Fruit fly (Drosophila melanogaster) whole organism, adult: ENCODE measurements around the gene Lcp65Ag1.

Source experiments
- CG11617 ChIP-seq: fragments of 200-800 bp; sonication (Bioruptor generic); optimal IDR thresholded peaks from 2 replicates; lab custom pipeline; 2017; ENCODE audit warnings: mild to moderate bottlenecking, missing biosample characterization, missing genetic modification reagents, missing genetic modification characterization
- CG12768 ChIP-seq: fragments of 200-800 bp; sonication (Bioruptor generic); optimal IDR thresholded peaks from 2 replicates; lab custom pipeline; 2017; ENCODE audit warnings: missing biosample characterization, missing genetic modification characterization, mild to moderate bottlenecking, moderate library complexity, missing genetic modification reagents
- CG14711 ChIP-seq: fragments of 200-800 bp; sonication (Bioruptor generic); optimal IDR thresholded peaks from 2 replicates; lab custom pipeline; 2018; ENCODE audit warnings: missing biosample characterization, mild to moderate bottlenecking, missing genetic modification characterization, moderate library complexity
- CG1620 ChIP-seq: fragments of 200-800 bp; sonication (Bioruptor generic); optimal IDR thresholded peaks from 2 replicates; lab custom pipeline; 2016; ENCODE audit warnings: missing biosample characterization, missing genetic modification characterization
- CG33017 ChIP-seq: fragments of 200-800 bp; sonication (Bioruptor generic); optimal IDR thresholded peaks from 2 replicates; lab custom pipeline; 2018; ENCODE audit warnings: missing biosample characterization, mild to moderate bottlenecking, missing genetic modification characterization, moderate library complexity
- CG5204 ChIP-seq: fragments of 200-800 bp; sonication (Bioruptor generic); optimal IDR thresholded peaks from 2 replicates; lab custom pipeline; 2016; ENCODE audit warnings: missing biosample characterization, missing genetic modification characterization
- CG7045 ChIP-seq: fragments of 200-800 bp; sonication (Bioruptor generic); optimal IDR thresholded peaks from 2 replicates; lab custom pipeline; 2017; ENCODE audit warnings: missing biosample characterization, mild to moderate bottlenecking, missing genetic modification characterization
- CG7101 ChIP-seq: fragments of 200-800 bp; sonication (Bioruptor generic); optimal IDR thresholded peaks from 2 replicates; lab custom pipeline; 2018; ENCODE audit warnings: missing biosample characterization, mild to moderate bottlenecking, missing genetic modification characterization, moderate library complexity
- Clk ChIP-seq: fragments of 200-800 bp; sonication (Bioruptor generic); optimal IDR thresholded peaks from 2 replicates; lab custom pipeline; 2017; ENCODE audit warnings: missing biosample characterization, missing genetic modification characterization
- Crg-1 ChIP-seq: fragments of 200-800 bp; sonication (Bioruptor generic); optimal IDR thresholded peaks from 2 replicates; lab custom pipeline; 2016; ENCODE audit warnings: missing biosample characterization, missing genetic modification characterization
- Hr96 ChIP-seq: fragments of 200-800 bp; sonication (Bioruptor generic); optimal IDR thresholded peaks from 2 replicates; lab custom pipeline; 2016; ENCODE audit warnings: missing biosample characterization, missing genetic modification characterization
- Mnt ChIP-seq: fragments of 200-800 bp; sonication (Bioruptor generic); optimal IDR thresholded peaks from 2 replicates; lab custom pipeline; 2016; ENCODE audit warnings: missing biosample characterization, mild to moderate bottlenecking, missing genetic modification characterization
- bab1 ChIP-seq: fragments of 200-800 bp; sonication (Bioruptor generic); optimal IDR thresholded peaks from 3 replicates; lab custom pipeline; 2019; ENCODE audit warnings: missing biosample characterization, mild to moderate bottlenecking, missing genetic modification characterization, moderate library complexity
- cic ChIP-seq: fragments of 200-800 bp; sonication (Bioruptor generic); optimal IDR thresholded peaks from 2 replicates; lab custom pipeline; 2017; ENCODE audit warnings: missing biosample characterization, mild to moderate bottlenecking, missing genetic modification characterization, moderate library complexity
- cnc ChIP-seq, 2 experiments: fragments of >200 bp; optimal IDR thresholded peaks; 2 replicates each; lab custom pipeline; 2017
- kay ChIP-seq: fragments of 200-800 bp; sonication (Bioruptor generic); peaks from one replicate; lab custom pipeline; 2016; ENCODE audit warnings: missing biosample characterization, missing genetic modification characterization, borderline replicate concordance
- ovo ChIP-seq: fragments of 200-800 bp; sonication (Bioruptor generic); optimal IDR thresholded peaks from 2 replicates; lab custom pipeline; 2016; ENCODE audit warnings: missing biosample characterization, missing genetic modification characterization
- pad ChIP-seq: fragments of 200-800 bp; sonication (Bioruptor generic); optimal IDR thresholded peaks from 3 replicates; lab custom pipeline; 2017; ENCODE audit warnings: missing biosample characterization, missing genetic modification characterization, mild to moderate bottlenecking, moderate library complexity, missing genetic modification reagents
- tj ChIP-seq: fragments of 200-800 bp; sonication (Bioruptor generic); optimal IDR thresholded peaks from 3 replicates; lab custom pipeline; 2017; ENCODE audit warnings: missing biosample characterization, mild to moderate bottlenecking, missing genetic modification characterization, moderate library complexity
- toe ChIP-seq: fragments of 200-800 bp; sonication (Bioruptor generic); optimal IDR thresholded peaks from 2 replicates; lab custom pipeline; 2016; ENCODE audit warnings: missing biosample characterization, missing genetic modification characterization

Lcp65Ag1 gene

dm6 chr3L:6142313-6142712, 7.2 kb upstream of the Lcp65Ag1 start, which contains the start of gene Cpr65Aw:
Gene Cpr65Aw (minus strand): TSS chr3L:6142413.
- no peak for TF ChIP-seq CG14711 (tag; lab: Kevin White, UChicago)
- no peak for TF ChIP-seq ovo (GFP tag; lab: Kevin White, UChicago)
- TF ChIP-seq toe (GFP tag; lab: Kevin White, UChicago): no peak
- TF ChIP-seq tj (GFP tag; lab: Kevin White, UChicago): no peak
- TF ChIP-seq CG1620: no peak
- TF ChIP-seq CG5204 (GFP tag; lab: Kevin White, UChicago): no peak
- no peak for TF ChIP-seq cnc (optimal IDR thresholded peaks at IDR 0.05; lab: Kevin White, UChicago)
- TF ChIP-seq CG33017 (tag; lab: Kevin White, UChicago): no peak
- no peak for TF ChIP-seq CG7101 (tag; lab: Kevin White, UChicago)
- no peak for TF ChIP-seq CG7045 (GFP tag; lab: Kevin White, UChicago)
- TF ChIP-seq kay: no peak
- no peak for TF ChIP-seq pad (GFP tag; lab: Kevin White, UChicago)
- TF ChIP-seq bab1 (GFP tag; lab: Kevin White, UChicago): no peak
- TF ChIP-seq CG11617: no peak
- TF ChIP-seq cic (GFP tag; lab: Kevin White, UChicago): no peak
- no peak for TF ChIP-seq CG12768 (GFP tag; lab: Kevin White, UChicago)
- no peak for TF ChIP-seq Mnt
- no peak for TF ChIP-seq Hr96 (GFP tag; lab: Kevin White, UChicago)

- no peak for TF ChIP-seq CG14711 (tag; lab: Kevin White, UChicago)
- TF ChIP-seq CG5204 (GFP tag; lab: Kevin White, UChicago): no peak
- no peak for TF ChIP-seq Crg-1 (GFP tag; lab: Kevin White, UChicago)
- TF ChIP-seq kay: no peak
- TF ChIP-seq pad (GFP tag; lab: Kevin White, UChicago): no peak
- TF ChIP-seq Clk (GFP tag; lab: Kevin White, UChicago): no peak
- no peak for TF ChIP-seq cnc (optimal IDR thresholded peaks at IDR 0.05; lab: Kevin White, UChicago)
- no peak for TF ChIP-seq Hr96 (GFP tag; lab: Kevin White, UChicago)
- TF ChIP-seq bab1 (GFP tag; lab: Kevin White, UChicago): no peak
- no peak for TF ChIP-seq ovo (GFP tag; lab: Kevin White, UChicago)
- TF ChIP-seq CG7045 (GFP tag; lab: Kevin White, UChicago): no peak
- no peak for TF ChIP-seq CG33017 (tag; lab: Kevin White, UChicago)
- TF ChIP-seq toe (GFP tag; lab: Kevin White, UChicago): no peak
- TF ChIP-seq Mnt: no peak
- no peak for TF ChIP-seq CG12768 (GFP tag; lab: Kevin White, UChicago)
- TF ChIP-seq CG11617: no peak
- no peak for TF ChIP-seq cic (GFP tag; lab: Kevin White, UChicago)
Measured at dm6 chr3L:6141538-6141937, 6.5 kb upstream of the Lcp65Ag1 start.

DNA sequence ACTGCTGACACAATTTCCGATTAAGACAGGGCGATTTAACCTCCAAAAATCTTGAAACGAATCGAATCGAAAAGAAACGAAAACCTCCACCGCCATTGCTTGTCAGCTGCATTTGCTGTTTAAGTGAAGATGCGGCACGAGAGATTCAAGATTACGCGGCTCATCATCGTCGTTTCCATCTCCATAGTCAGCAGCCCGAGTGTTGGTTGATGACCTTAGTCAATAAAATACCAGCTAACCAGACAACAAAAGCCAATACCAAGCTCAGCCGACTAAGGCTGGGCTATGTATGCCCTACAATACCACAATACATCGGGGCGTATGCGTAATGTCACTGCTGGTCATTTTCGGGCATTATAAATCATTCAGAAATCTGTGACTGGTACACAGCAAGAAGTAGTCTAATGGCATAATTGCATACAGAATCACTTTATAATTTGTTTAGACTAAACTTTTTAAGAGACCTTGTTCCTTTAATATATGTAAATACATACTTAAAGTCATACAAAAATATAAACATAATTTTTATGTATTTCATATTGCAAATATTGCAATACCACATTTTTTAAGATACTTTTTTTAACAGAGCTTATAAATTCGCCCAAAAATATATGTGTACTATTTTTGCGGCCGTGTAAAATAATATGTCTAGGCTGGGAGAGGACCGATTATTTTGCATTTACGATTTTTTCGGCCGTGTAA, 5.8 kb upstream of the Lcp65Ag1 start:
- TF ChIP-seq cnc (optimal IDR thresholded peaks at IDR 0.05; lab: Kevin White, UChicago) (no peak), Hr96 (GFP tag; lab: Kevin White, UChicago) (no peak)

dm6 chr3L:6139924-6140574, 5.0 kb upstream of the Lcp65Ag1 start, which contains the start of gene Cpr65Av:
Gene Cpr65Av (minus strand): TSS chr3L:6139974.
- TF ChIP-seq Clk (GFP tag; lab: Kevin White, UChicago): no peak
- no peak for TF ChIP-seq kay
- no peak for TF ChIP-seq Hr96 (GFP tag; lab: Kevin White, UChicago)
- TF ChIP-seq CG33017 (tag; lab: Kevin White, UChicago): no peak
- TF ChIP-seq CG1620: no peak
- no peak for TF ChIP-seq cic (GFP tag; lab: Kevin White, UChicago)
- TF ChIP-seq CG14711 (tag; lab: Kevin White, UChicago): no peak
- TF ChIP-seq cnc (optimal IDR thresholded peaks at IDR 0.05; lab: Kevin White, UChicago): no peak
- no peak for TF ChIP-seq Crg-1 (GFP tag; lab: Kevin White, UChicago)

dm6 chr3L:6138586-6138985, 3.5 kb upstream of the Lcp65Ag1 start:
- TF ChIP-seq cic (GFP tag; lab: Kevin White, UChicago): no peak

- TF ChIP-seq pad (GFP tag; lab: Kevin White, UChicago) (no peak), cic (GFP tag; lab: Kevin White, UChicago) (no peak), bab1 (GFP tag; lab: Kevin White, UChicago) (no peak), CG7101 (tag; lab: Kevin White, UChicago) (no peak), CG12768 (GFP tag; lab: Kevin White, UChicago) (no peak), Mnt (no peak), tj (GFP tag; lab: Kevin White, UChicago) (no peak), toe (GFP tag; lab: Kevin White, UChicago) (no peak), ovo (GFP tag; lab: Kevin White, UChicago) (no peak), Hr96 (GFP tag; lab: Kevin White, UChicago) (no peak), CG11617 (no peak), cnc (optimal IDR thresholded peaks at IDR 0.05; lab: Kevin White, UChicago) (no peak), CG33017 (tag; lab: Kevin White, UChicago) (no peak), CG1620 (no peak), CG7045 (GFP tag; lab: Kevin White, UChicago) (no peak), CG5204 (GFP tag; lab: Kevin White, UChicago) (no peak)
Measured at dm6 chr3L:6138018-6138417, 2.9 kb upstream of the Lcp65Ag1 start, which contains the start of gene Lcp65Ae. Gene Lcp65Ae (minus strand): TSS chr3L:6138118.
